Fruit fly (Drosophila melanogaster) whole organism, embryonic: ENCODE data around the gene HDAC3.
A peak's percentile ranks its signal among the peaks of the same experiment; 100 is the strongest.

ENCODE experiments used
- Asciz ChIP-seq: fragments of 200-800 bp; sonication (Bioruptor generic); optimal IDR thresholded peaks from 2 replicates; lab custom pipeline; 2017; ENCODE audit warnings: missing biosample characterization, mild to moderate bottlenecking, missing genetic modification characterization, missing genetic modification reagents
- Bteb2 ChIP-seq: fragments of 200-800 bp; sonication (Bioruptor generic); optimal IDR thresholded peaks from 2 replicates; lab custom pipeline; 2016; ENCODE audit warnings: missing biosample characterization, missing genetic modification characterization
- CG10462 ChIP-seq: fragments of 200-800 bp; sonication (Bioruptor generic); optimal IDR thresholded peaks from 2 replicates; lab custom pipeline; 2016; ENCODE audit warnings: missing biosample characterization, missing genetic modification characterization
- CG12155 ChIP-seq: fragments of 200-800 bp; sonication (Bioruptor generic); optimal IDR thresholded peaks from 3 replicates; lab custom pipeline; 2016; ENCODE audit warnings: missing biosample characterization, missing genetic modification characterization
- CG13287 ChIP-seq: fragments of 200-800 bp; sonication (Bioruptor generic); IDR thresholded peaks from 2 replicates; pipeline ENCODE4 v1.3.6; 2022; ENCODE audit warnings: missing biosample characterization, missing genetic modification characterization; ENCODE audit not compliant: partially characterized antibody
- CG13624 ChIP-seq: fragments of 200-800 bp; sonication (Bioruptor generic); optimal IDR thresholded peaks from 2 replicates; lab custom pipeline; 2016; ENCODE audit warnings: missing biosample characterization, missing genetic modification characterization
- CG15269 ChIP-seq: fragments of 200-800 bp; sonication (Bioruptor generic); optimal IDR thresholded peaks from 2 replicates; lab custom pipeline; 2018; ENCODE audit warnings: missing biosample characterization, mild to moderate bottlenecking, missing genetic modification characterization, moderate library complexity
- CG1603 ChIP-seq: fragments of 200-800 bp; sonication (Bioruptor generic); optimal IDR thresholded peaks from 2 replicates; lab custom pipeline; 2019; ENCODE audit warnings: missing biosample characterization, mild to moderate bottlenecking, missing genetic modification characterization, moderate library complexity
- CG16863 ChIP-seq: fragments of 200-800 bp; sonication (Bioruptor generic); optimal IDR thresholded peaks from 3 replicates; lab custom pipeline; 2016; ENCODE audit warnings: missing biosample characterization, missing genetic modification characterization
- CG17568 ChIP-seq: fragments of 200-800 bp; sonication (Bioruptor generic); optimal IDR thresholded peaks from 2 replicates; lab custom pipeline; 2018; ENCODE audit warnings: missing biosample characterization, mild to moderate bottlenecking, missing genetic modification characterization, moderate library complexity
- CG17829 ChIP-seq: fragments of 200-800 bp; optimal IDR thresholded peaks from 2 replicates; lab custom pipeline; 2019; ENCODE audit warnings: missing biosample characterization, mild to moderate bottlenecking, missing genetic modification characterization, moderate library complexity
- CG1792 ChIP-seq: fragments of 200-800 bp; sonication (Bioruptor generic); optimal IDR thresholded peaks from 2 replicates; lab custom pipeline; 2016; ENCODE audit warnings: missing biosample characterization, missing genetic modification characterization
- CG1832 ChIP-seq: fragments of 200-800 bp; sonication (Bioruptor generic); optimal IDR thresholded peaks from 2 replicates; lab custom pipeline; 2017; ENCODE audit warnings: missing biosample characterization, mild to moderate bottlenecking, missing genetic modification characterization, inconsistent platforms
- CG2875 ChIP-seq: fragments of 200-800 bp; sonication (Bioruptor generic); optimal IDR thresholded peaks from 2 replicates; lab custom pipeline; 2017; ENCODE audit warnings: missing biosample characterization, mild to moderate bottlenecking, missing genetic modification characterization, missing genetic modification reagents
- CG30403 ChIP-seq: fragments of 200-800 bp; sonication (Bioruptor generic); optimal IDR thresholded peaks from 3 replicates; lab custom pipeline; 2016; ENCODE audit warnings: missing biosample characterization, missing genetic modification characterization
- CG33557 ChIP-seq: fragments of 200-800 bp; sonication (Bioruptor generic); optimal IDR thresholded peaks from 2 replicates; lab custom pipeline; 2019; ENCODE audit warnings: missing biosample characterization, mild to moderate bottlenecking, missing genetic modification characterization, moderate library complexity
- CG34224 ChIP-seq: fragments of 200-800 bp; sonication (Bioruptor generic); IDR thresholded peaks from 3 replicates; pipeline ENCODE4 v1.3.6; 2022; ENCODE audit warnings: missing biosample characterization, missing genetic modification characterization; ENCODE audit not compliant: partially characterized antibody
- CG8281 ChIP-seq: fragments of 200-800 bp; sonication (Bioruptor generic); optimal IDR thresholded peaks from 2 replicates; lab custom pipeline; 2018; ENCODE audit warnings: missing biosample characterization, mild to moderate bottlenecking, missing genetic modification characterization, moderate library complexity
- Dbx ChIP-seq: fragments of 200-800 bp; sonication (Bioruptor generic); IDR thresholded peaks from 3 replicates; pipeline ENCODE4 v1.3.6; 2022; ENCODE audit warnings: missing biosample characterization, missing genetic modification characterization
- Fer1 ChIP-seq: fragments of 200-800 bp; sonication (Bioruptor generic); optimal IDR thresholded peaks from 2 replicates; lab custom pipeline; 2017; ENCODE audit warnings: missing biosample characterization, mild to moderate bottlenecking, missing genetic modification characterization
- GATAe ChIP-seq: fragments of 200-800 bp; sonication (Bioruptor generic); conservative IDR thresholded peaks from 2 replicates; pipeline ENCODE4 v1.3.6; 2022; ENCODE audit warnings: missing biosample characterization, missing genetic modification characterization
- HLH54F ChIP-seq: fragments of 200-800 bp; sonication (Bioruptor generic); optimal IDR thresholded peaks from 3 replicates; lab custom pipeline; 2016; ENCODE audit warnings: missing biosample characterization, missing genetic modification characterization
- HmgZ ChIP-seq: fragments of 200-800 bp; sonication (Bioruptor generic); optimal IDR thresholded peaks from 2 replicates; lab custom pipeline; 2018; ENCODE audit warnings: missing biosample characterization, mild to moderate bottlenecking, missing genetic modification characterization
- Nf-YB ChIP-seq: fragments of 200-800 bp; sonication (Bioruptor generic); optimal IDR thresholded peaks from 3 replicates; lab custom pipeline; 2019; ENCODE audit warnings: missing biosample characterization, mild to moderate bottlenecking, missing genetic modification characterization, moderate library complexity
- Ssrp ChIP-seq: fragments of 200-800 bp; sonication (Bioruptor generic); optimal IDR thresholded peaks from 2 replicates; lab custom pipeline; 2018; ENCODE audit warnings: missing biosample characterization, mild to moderate bottlenecking, missing genetic modification characterization, moderate library complexity
- aop ChIP-seq: fragments of 200-800 bp; sonication (Bioruptor generic); IDR thresholded peaks from 2 replicates; pipeline ENCODE4 v1.3.6; 2022; ENCODE audit warnings: missing biosample characterization, missing genetic modification characterization
- bbx ChIP-seq: fragments of 200-800 bp; sonication (Bioruptor generic); IDR thresholded peaks from 2 replicates; pipeline ENCODE4 v1.3.6; 2022; ENCODE audit warnings: missing biosample characterization, missing genetic modification characterization; ENCODE audit not compliant: partially characterized antibody
- bowl ChIP-seq: fragments of 200-800 bp; sonication (Bioruptor generic); IDR thresholded peaks from 2 replicates; pipeline ENCODE4 v1.3.6; 2022; ENCODE audit warnings: missing biosample characterization, missing genetic modification characterization
- br ChIP-seq: fragments of >200 bp; optimal IDR thresholded peaks from 2 replicates; lab custom pipeline; 2017
- cad ChIP-seq: fragments of >200 bp; optimal IDR thresholded peaks from 2 replicates; lab custom pipeline; 2017; ENCODE audit warnings: missing biosample characterization, missing genetic modification characterization
- crc ChIP-seq: fragments of 200-800 bp; sonication (Bioruptor generic); optimal IDR thresholded peaks from 2 replicates; lab custom pipeline; 2016; ENCODE audit warnings: missing biosample characterization, missing genetic modification characterization
- dati ChIP-seq: fragments of 200-800 bp; sonication (Bioruptor generic); IDR thresholded peaks from 2 replicates; pipeline ENCODE4 v1.3.6; 2022; ENCODE audit warnings: missing biosample characterization, missing genetic modification characterization
- dysf ChIP-seq: fragments of 200-800 bp; sonication (Bioruptor generic); IDR thresholded peaks from 3 replicates; pipeline ENCODE4 v1.3.6; 2022; ENCODE audit warnings: missing biosample characterization, missing genetic modification characterization
- fu2 ChIP-seq: fragments of 200-800 bp; sonication (Bioruptor generic); optimal IDR thresholded peaks from 2 replicates; lab custom pipeline; 2016; ENCODE audit warnings: missing biosample characterization, missing genetic modification characterization
- gsb-n ChIP-seq: fragments of 200-800 bp; sonication (Bioruptor generic); optimal IDR thresholded peaks from 3 replicates; lab custom pipeline; 2018; ENCODE audit warnings: missing biosample characterization, mild to moderate bottlenecking, missing genetic modification characterization
- insv ChIP-seq, 2 experiments: fragments of 200-800 bp; sonication (Bioruptor generic); optimal IDR thresholded peaks; 3 replicates each; lab custom pipeline; 2016 to 2018; ENCODE audit warnings: missing biosample characterization in 2 of 2, missing genetic modification characterization in 2 of 2
- kni ChIP-seq: fragments of 200-800 bp; sonication (Bioruptor generic); optimal IDR thresholded peaks from 3 replicates; lab custom pipeline; 2017; ENCODE audit warnings: mild to moderate bottlenecking, missing biosample characterization, missing genetic modification reagents, missing genetic modification characterization
- nerfin-1 ChIP-seq: fragments of 200-800 bp; sonication (Bioruptor generic); optimal IDR thresholded peaks from 3 replicates; lab custom pipeline; 2019; ENCODE audit warnings: missing biosample characterization, mild to moderate bottlenecking, missing genetic modification characterization, moderate library complexity
- nmo ChIP-seq: fragments of 200-800 bp; sonication (Bioruptor generic); optimal IDR thresholded peaks from 2 replicates; lab custom pipeline; 2018; ENCODE audit warnings: missing biosample characterization, mild to moderate bottlenecking, missing genetic modification characterization, moderate library complexity
- psq ChIP-seq: fragments of 200-800 bp; sonication (Bioruptor generic); optimal IDR thresholded peaks from 2 replicates; lab custom pipeline; 2017; ENCODE audit warnings: missing biosample characterization, missing genetic modification characterization
- ranshi ChIP-seq: fragments of 200-800 bp; sonication (Bioruptor generic); IDR thresholded peaks from 2 replicates; pipeline ENCODE4 v1.3.6; 2022; ENCODE audit warnings: missing biosample characterization, missing genetic modification characterization
- repo ChIP-seq: fragments of 200-800 bp; sonication (Bioruptor generic); optimal IDR thresholded peaks from 2 replicates; lab custom pipeline; 2016; ENCODE audit warnings: missing biosample characterization, missing genetic modification characterization
- sc ChIP-seq, 3 experiments: fragments of >200 bp in 2 of 3; fragments of 200-800 bp in 1 of 3; sonication (Bioruptor generic) in 1 of 3; optimal IDR thresholded peaks; 2 replicates in 2 of 3; 3 replicates in 1 of 3; lab custom pipeline; 2017; ENCODE audit warnings: mild to moderate bottlenecking in 1 of 3, missing biosample characterization in 1 of 3, missing genetic modification characterization in 1 of 3, missing genetic modification reagents in 1 of 3
- stwl ChIP-seq: fragments of 200-800 bp; sonication (Bioruptor generic); optimal IDR thresholded peaks from 3 replicates; lab custom pipeline; 2018; ENCODE audit warnings: missing biosample characterization, mild to moderate bottlenecking, missing genetic modification characterization, moderate library complexity
- tap ChIP-seq: fragments of 200-800 bp; optimal IDR thresholded peaks from 3 replicates; lab custom pipeline; 2019; ENCODE audit warnings: missing biosample characterization, mild to moderate bottlenecking, missing genetic modification characterization, moderate library complexity
- twi ChIP-seq: fragments of 200-800 bp; optimal IDR thresholded peaks from 2 replicates; lab custom pipeline; 2019; ENCODE audit warnings: missing biosample characterization, mild to moderate bottlenecking, missing genetic modification characterization, moderate library complexity
- usp ChIP-seq: fragments of >200 bp; optimal IDR thresholded peaks from 2 replicates; lab custom pipeline; 2017; ENCODE audit warnings: missing biosample characterization, missing genetic modification characterization
- vfl ChIP-seq: fragments of 200-800 bp; sonication (Bioruptor generic); optimal IDR thresholded peaks from 2 replicates; lab custom pipeline; 2016; ENCODE audit warnings: missing biosample characterization, missing genetic modification characterization
- wek ChIP-seq: fragments of 200-800 bp; sonication (Bioruptor generic); optimal IDR thresholded peaks from 3 replicates; lab custom pipeline; 2018; ENCODE audit warnings: missing biosample characterization, mild to moderate bottlenecking, missing genetic modification characterization, moderate library complexity
- yki ChIP-seq: fragments of >200 bp; optimal IDR thresholded peaks from 3 replicates; lab custom pipeline; 2018
- zfh2 ChIP-seq: fragments of 200-800 bp; sonication (Bioruptor generic); optimal IDR thresholded peaks from 2 replicates; lab custom pipeline; 2016; ENCODE audit warnings: missing biosample characterization, missing genetic modification characterization

Gene HDAC3

DNA sequence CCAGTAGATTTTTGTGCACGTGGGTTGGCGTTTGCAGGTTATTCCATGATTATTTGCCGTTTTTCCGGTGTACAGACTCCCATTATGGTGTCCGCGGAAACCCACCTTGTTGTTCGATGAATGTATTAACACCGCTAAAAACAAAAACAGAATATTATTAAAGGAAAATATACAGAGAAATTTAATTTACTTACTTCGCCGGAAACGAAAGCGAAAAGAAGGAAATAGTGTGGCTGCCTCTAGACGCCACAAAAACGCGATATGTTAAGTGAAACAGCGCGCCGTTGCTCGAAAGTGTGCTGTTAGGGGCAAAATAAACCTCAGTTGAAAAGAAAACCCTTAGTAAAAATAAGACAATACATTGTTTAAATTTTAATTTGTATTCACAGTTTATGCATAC, 7.5 kb downstream of the HDAC3 start, which contains the start of gene RpL35A (continued):
- TF ChIP-seq Asciz (no peak), fu2 (GFP tag; lab: Kevin White, UChicago) (peak; percentile 19), CG8281 (tag; lab: Kevin White, UChicago) (peak; percentile 35), sc (optimal IDR thresholded peaks at IDR 0.05; lab: Kevin White, UChicago) (no peak), sc (GFP tag; optimal IDR thresholded peaks at IDR 0.05; lab: Kevin White, UChicago) (peak; percentile 31), CG17829 (tag; lab: Kevin White, UChicago) (peak; percentile 76), ranshi (GFP tag; lab: Robert Waterston, UW) (no peak; the same call in 1 of the 2 replicates), HmgZ (peak; percentile 53), CG34224 (GFP tag; lab: Robert Waterston, UW) (no peak), br (lab: Kevin White, UChicago) (no peak), CG10462 (GFP tag; lab: Kevin White, UChicago) (no peak), gsb-n (tag; lab: Kevin White, UChicago) (peak; percentile 59), dati (no peak; the same call in 1 of the 2 replicates), aop (GFP tag; lab: Robert Waterston, UW) (no peak), bbx (GFP tag; lab: Robert Waterston, UW) (no peak), crc (peak; percentile 54), CG12155 (GFP tag; lab: Kevin White, UChicago) (no peak), CG2875 (peak; percentile 77), repo (peak; percentile 35), zfh2 (GFP tag; lab: Kevin White, UChicago) (peak; percentile 18), CG13287 (no peak; the same call in 1 of the 2 replicates), CG17568 (GFP tag; lab: Kevin White, UChicago) (no peak), Ssrp (no peak), CG1832 (GFP tag; lab: Kevin White, UChicago) (no peak), CG1603 (tag; lab: Kevin White, UChicago) (peak; percentile 73), cad (GFP tag; lab: Kevin White, UChicago) (no peak), vfl (peak; percentile 56), wek (GFP tag; lab: Kevin White, UChicago) (peak; percentile 99), Nf-YB (GFP tag; lab: Kevin White, UChicago) (peak; percentile 61), CG1792 (GFP tag; lab: Kevin White, UChicago) (peak; percentile 45), psq (GFP tag; lab: Kevin White, UChicago) (no peak), dysf (GFP tag; lab: Robert Waterston, UW) (no peak; the same call in 2 of the 3 replicates), twi (tag; lab: Kevin White, UChicago) (peak; percentile 46), kni (GFP tag; lab: Kevin White, UChicago) (peak; percentile 74), yki (lab: Kevin White, UChicago) (no peak), Bteb2 (GFP tag; lab: Kevin White, UChicago) (peak; percentile 63), Fer1 (GFP tag; lab: Kevin White, UChicago) (peak; percentile 90), CG15269 (peak; percentile 71), bowl (GFP tag; lab: Robert Waterston, UW) (0 out of 2 replicates have a peak, but pooled peaks have one; percentile 15), HLH54F (GFP tag; lab: Kevin White, UChicago) (no peak), CG30403 (peak; percentile 6), insv (GFP tag; optimal IDR thresholded peaks at IDR 0.05; lab: Kevin White, UChicago) (peak in 1 of 2 experiments; percentile 61), usp (no peak), CG33557 (GFP tag; lab: Kevin White, UChicago) (peak; percentile 62), CG16863 (GFP tag; lab: Kevin White, UChicago) (peak; percentile 27), tap (tag; lab: Kevin White, UChicago) (peak; percentile 63), Dbx (GFP tag; lab: Robert Waterston, UW) (peak; percentile 66), stwl (peak; percentile 41), nerfin-1 (tag; lab: Kevin White, UChicago) (peak; percentile 64), CG13624 (peak; percentile 61), nmo (GFP tag; lab: Kevin White, UChicago) (peak; percentile 57), GATAe (GFP tag; lab: Robert Waterston, UW) (no peak)
